Worm (Caenorhabditis elegans): ENCODE results near the gene T19H12.12.

ce11 chrV:4890781-4891180 is 6.2 kb downstream of the T19H12.12 start:
- no peak for TF ChIP-seq him-1 (tag; optimal IDR thresholded peaks at IDR 0.05)
- no peak for TF ChIP-seq dao-5 (tag; optimal IDR thresholded peaks at IDR 0.05)

Data from whole organism, L4/young adult.